Fruit fly (Drosophila melanogaster) whole organism, pupa: ENCODE data around the gene CG5446.

Experiments
- D1 ChIP-seq: fragments of 200-800 bp; sonication (Bioruptor generic); optimal IDR thresholded peaks from 2 replicates; lab custom pipeline; 2018; ENCODE audit warnings: missing biosample characterization, mild to moderate bottlenecking, missing genetic modification characterization, moderate library complexity
- EcR ChIP-seq: fragments of 200-800 bp; sonication (Bioruptor generic); optimal IDR thresholded peaks from 3 replicates; lab custom pipeline; 2019; ENCODE audit warnings: missing biosample characterization, missing genetic modification characterization, mild to moderate bottlenecking, moderate library complexity, missing genetic modification reagents
- Snoo ChIP-seq: fragments of 200-800 bp; sonication (Bioruptor generic); optimal IDR thresholded peaks from 3 replicates; lab custom pipeline; 2017; ENCODE audit warnings: missing biosample characterization, mild to moderate bottlenecking, missing genetic modification characterization, inconsistent platforms
- fd96Ca ChIP-seq: fragments of 200-800 bp; sonication (Bioruptor generic); IDR thresholded peaks from 3 replicates; pipeline ENCODE4 v1.3.6; 2022; ENCODE audit warnings: missing biosample characterization, missing genetic modification characterization
- gl ChIP-seq: fragments of 200-800 bp; sonication (Bioruptor generic); optimal IDR thresholded peaks from 2 replicates; lab custom pipeline; 2018; ENCODE audit warnings: missing biosample characterization, mild to moderate bottlenecking, missing genetic modification characterization
- rn ChIP-seq: fragments of 200-800 bp; sonication (Bioruptor generic); IDR thresholded peaks from 2 replicates; pipeline ENCODE4 v1.3.6; 2022; ENCODE audit warnings: missing biosample characterization, missing genetic modification characterization

DNA sequence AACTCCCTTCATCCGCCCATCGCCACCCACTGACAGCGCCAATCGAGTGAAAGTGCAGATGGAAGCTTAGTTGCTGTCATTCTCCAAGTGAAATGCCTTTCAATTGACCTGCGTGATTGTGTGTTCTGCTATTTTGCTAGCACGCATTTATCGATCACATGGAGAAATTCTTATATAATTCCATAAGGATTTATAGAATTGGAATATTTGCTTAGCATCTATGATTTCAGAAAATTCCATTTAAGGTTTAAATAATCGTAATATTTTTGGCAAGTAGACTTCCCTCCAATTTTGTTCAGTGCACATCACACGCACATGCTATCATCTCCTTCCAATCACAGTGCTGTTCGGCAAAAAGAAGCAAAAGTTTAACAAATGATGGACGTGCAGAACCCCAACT lies 13.6 kb downstream of the CG5446 start:
- TF ChIP-seq EcR (GFP tag; lab: Kevin White, UChicago) (no peak), Snoo (tag; lab: Kevin White, UChicago) (no peak), D1 (no peak), rn (GFP tag; lab: Robert Waterston, UW) (no peak), gl (tag; lab: Kevin White, UChicago) (no peak), fd96Ca (GFP tag; lab: Robert Waterston, UW) (no peak)
